Worm (Caenorhabditis elegans): ENCODE data around the gene W06F12.2.

Gene W06F12.2

DNA sequence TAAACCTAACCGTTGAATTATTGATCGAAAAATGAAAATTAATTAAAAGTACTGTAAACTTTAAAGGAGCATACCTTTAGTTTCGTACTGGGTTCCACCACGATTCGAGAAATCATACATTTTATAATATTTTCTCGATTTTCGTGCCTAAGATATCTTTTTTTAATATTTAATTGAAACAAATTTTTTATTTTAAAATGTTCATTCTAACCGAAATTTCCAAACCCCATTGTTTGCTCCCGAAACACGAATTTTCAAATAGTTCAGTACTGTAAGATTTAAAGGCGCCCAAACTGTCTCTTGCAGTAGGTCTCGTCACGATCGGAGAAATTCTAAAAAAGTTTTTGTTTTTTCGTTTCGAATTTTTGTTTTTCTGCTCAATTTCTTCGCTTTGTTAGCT is 16.5 kb downstream of the W06F12.2 start (continued):
- TF ChIP-seq B0261.1 (tag; optimal IDR thresholded peaks at IDR 0.05) (no peak), F39B2.1 (GFP tag; IDR thresholded peaks at IDR 0.05) (no peak), egrh-3 (GFP tag; IDR thresholded peaks at IDR 0.05) (no peak), tbx-9 (tag; optimal IDR thresholded peaks at IDR 0.05; ENCODE audit: borderline replicate concordance) (no peak), F55B11.4 (tag; optimal IDR thresholded peaks at IDR 0.05; ENCODE audit: borderline replicate concordance, insufficient read depth) (no peak), mcd-1 (GFP tag; IDR thresholded peaks at IDR 0.05) (no peak), ceh-91 (GFP tag; IDR thresholded peaks at IDR 0.05) (peak; percentile 38; the same call in 1 of the 2 replicates), mxl-1 (tag; optimal IDR thresholded peaks at IDR 0.05) (no peak), ztf-6 (GFP tag; IDR thresholded peaks at IDR 0.05) (no peak), nhr-80 (tag; optimal IDR thresholded peaks at IDR 0.05) (no peak), attf-6 (GFP tag; IDR thresholded peaks at IDR 0.05) (no peak), lir-1 (GFP tag; conservative IDR thresholded peaks at IDR 0.05) (no peak), T07F8.4 (tag; optimal IDR thresholded peaks at IDR 0.05) (no peak), cebp-1 (GFP tag; IDR thresholded peaks at IDR 0.05) (no peak), cebp-1 (tag; optimal IDR thresholded peaks at IDR 0.05) (no peak), Y53F4B.3 (GFP tag; IDR thresholded peaks at IDR 0.05) (no peak), nfyb-1 (GFP tag; IDR thresholded peaks at IDR 0.05) (no peak), D2030.7 (GFP tag; IDR thresholded peaks at IDR 0.05) (peak; percentile 73), egl-18 (GFP tag; IDR thresholded peaks at IDR 0.05) (no peak), lin-35 (GFP tag; optimal IDR thresholded peaks at IDR 0.05) (no peak), ZK185.1 (tag; optimal IDR thresholded peaks at IDR 0.05; ENCODE audit: poor library complexity, severe bottlenecking) (no peak), sptf-2 (GFP tag; optimal IDR thresholded peaks at IDR 0.05) (no peak), F57A8.1 (GFP tag; optimal IDR thresholded peaks at IDR 0.05) (no peak), die-1 (tag; optimal IDR thresholded peaks at IDR 0.05) (no peak), madf-8 (GFP tag; conservative IDR thresholded peaks at IDR 0.05) (peak; percentile 52), athp-1 (tag; optimal IDR thresholded peaks at IDR 0.05) (no peak), snpc-3.4 (tag; optimal IDR thresholded peaks at IDR 0.05) (no peak), rcor-1 (GFP tag; IDR thresholded peaks at IDR 0.05) (no peak), dox-1 (GFP tag; IDR thresholded peaks at IDR 0.05) (peak; percentile 21; the same call in 1 of the 2 replicates), madf-6 (GFP tag; IDR thresholded peaks at IDR 0.05) (peak; percentile 64), ztf-22 (GFP tag; optimal IDR thresholded peaks at IDR 0.05) (no peak), xnd-1 (tag; optimal IDR thresholded peaks at IDR 0.05) (peak; percentile 53), zim-3 (tag; optimal IDR thresholded peaks at IDR 0.05) (no peak), B0019.2 (GFP tag; conservative IDR thresholded peaks at IDR 0.05) (no peak), nhr-27 (tag; optimal IDR thresholded peaks at IDR 0.05) (no peak), ztf-25 (GFP tag; IDR thresholded peaks at IDR 0.05) (no peak), madf-3 (GFP tag; IDR thresholded peaks at IDR 0.05) (no peak), lag-1 (GFP tag; IDR thresholded peaks at IDR 0.05) (no peak), cebp-2 (GFP tag; IDR thresholded peaks at IDR 0.05) (no peak)

DNA sequence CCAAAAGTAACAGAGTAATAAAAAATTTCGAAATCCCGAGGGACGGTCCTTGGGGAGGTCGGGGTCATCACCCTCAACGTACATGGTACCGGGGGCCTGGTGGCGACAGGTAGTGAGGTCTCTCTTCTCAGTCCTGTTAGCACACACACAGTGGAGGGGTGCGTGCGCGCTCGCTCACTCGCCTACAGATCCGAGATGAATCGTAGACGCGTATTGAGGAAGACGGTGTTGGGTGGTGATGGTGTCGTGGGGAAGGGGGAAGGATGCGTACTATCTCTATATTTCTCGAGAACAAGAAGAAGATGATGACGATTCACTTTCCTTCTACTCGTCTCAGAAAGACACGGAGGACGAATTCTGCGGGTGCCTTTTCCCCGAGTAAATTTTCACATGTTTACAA is 17.7 kb downstream of the W06F12.2 start:
- TF ChIP-seq zfh-2 (GFP tag; conservative IDR thresholded peaks at IDR 0.05) (peak; percentile 65), Y95B8A.8 (GFP tag; IDR thresholded peaks at IDR 0.05) (no peak), ceh-79 (tag; optimal IDR thresholded peaks at IDR 0.05) (no peak)
